Fruit fly (Drosophila melanogaster): ENCODE data around the gene CG11601.

CG11601 gene

dm6 chr2L:305646-306045, 22.6 kb upstream of the CG11601 start, which contains the start of gene Plc21C (continued):
- TF ChIP-seq CkIIα-i1 (GFP tag; IDR thresholded peaks at IDR 0.05), result no peak
- peak; percentile 56; the same call in 1 of the 2 replicates for TF ChIP-seq CG11085 (GFP tag; IDR thresholded peaks at IDR 0.05)
- TF ChIP-seq Myb (GFP tag; optimal IDR thresholded peaks at IDR 0.05), result peak; percentile 71
- TF ChIP-seq Gug (GFP tag; IDR thresholded peaks at IDR 0.05), result no peak
- no peak for TF ChIP-seq CG32772 (GFP tag; IDR thresholded peaks at IDR 0.05)
- TF ChIP-seq CG1603 (tag; optimal IDR thresholded peaks at IDR 0.05), result peak; percentile 82
- TF ChIP-seq Hmr (GFP tag; optimal IDR thresholded peaks at IDR 0.05), result peak; percentile 72
- TF ChIP-seq CG10431 (GFP tag; optimal IDR thresholded peaks at IDR 0.05), result no peak
- TF ChIP-seq corto (GFP tag; optimal IDR thresholded peaks at IDR 0.05), result no peak
- TF ChIP-seq CG1024 (GFP tag; IDR thresholded peaks at IDR 0.05), result no peak
- no peak for TF ChIP-seq da (GFP tag; optimal IDR thresholded peaks at IDR 0.05)
- no peak for TF ChIP-seq CG7372 (GFP tag; IDR thresholded peaks at IDR 0.05)
- TF ChIP-seq CHES-1-like (GFP tag; optimal IDR thresholded peaks at IDR 0.05), result peak; percentile 59
- TF ChIP-seq fru (optimal IDR thresholded peaks at IDR 0.05), result no peak
- TF ChIP-seq cwo (GFP tag; optimal IDR thresholded peaks at IDR 0.05), result peak; percentile 23
- TF ChIP-seq tap (tag; optimal IDR thresholded peaks at IDR 0.05), result no peak
- no peak for TF ChIP-seq CG12744 (GFP tag; optimal IDR thresholded peaks at IDR 0.05)
- peak; percentile 84 for TF ChIP-seq Ets97D (GFP tag; optimal IDR thresholded peaks at IDR 0.05)
- peak; percentile 49 for TF ChIP-seq Mad (GFP tag; optimal IDR thresholded peaks at IDR 0.05)
- TF ChIP-seq Neu2 (GFP tag; optimal IDR thresholded peaks at IDR 0.05; ENCODE audit: borderline replicate concordance), result no peak
- TF ChIP-seq gfzf (GFP tag; optimal IDR thresholded peaks at IDR 0.05), result peak; percentile 93
- peak; percentile 23 for TF ChIP-seq CG1792 (GFP tag; optimal IDR thresholded peaks at IDR 0.05)
- TF ChIP-seq CG7556 (GFP tag; optimal IDR thresholded peaks at IDR 0.05), result peak; percentile 43
- peak; percentile 5 for TF ChIP-seq tup (GFP tag; optimal IDR thresholded peaks at IDR 0.05)
- no peak for TF ChIP-seq Gsc (GFP tag; IDR thresholded peaks at IDR 0.05)
- no peak for TF ChIP-seq Poxn (GFP tag; IDR thresholded peaks at IDR 0.05)
- 0 out of 2 replicates have a peak, but pooled peaks have one; percentile 6 for TF ChIP-seq CG11247 (GFP tag; IDR thresholded peaks at IDR 0.05)
- no peak for TF ChIP-seq CG14667 (GFP tag; IDR thresholded peaks at IDR 0.05)
- no peak for TF ChIP-seq fd64A (GFP tag; optimal IDR thresholded peaks at IDR 0.05)
- TF ChIP-seq Ptx1 (GFP tag; IDR thresholded peaks at IDR 0.05), result peak; percentile 32; the same call in 1 of the 2 replicates
- no peak for TF ChIP-seq pb (GFP tag; optimal IDR thresholded peaks at IDR 0.05)
- peak; percentile 6 for TF ChIP-seq Nf-YB (GFP tag; optimal IDR thresholded peaks at IDR 0.05)
- TF ChIP-seq esg (GFP tag; conservative IDR thresholded peaks at IDR 0.05), result no peak
- TF ChIP-seq CG10543 (GFP tag; optimal IDR thresholded peaks at IDR 0.05), result peak; percentile 48
- no peak for TF ChIP-seq CG32767 (GFP tag; IDR thresholded peaks at IDR 0.05)
- TF ChIP-seq CG6854 (GFP tag; optimal IDR thresholded peaks at IDR 0.05), result peak; percentile 4
- TF ChIP-seq cg (GFP tag; optimal IDR thresholded peaks at IDR 0.05), result no peak
- peak; percentile 63 for TF ChIP-seq Hsf (GFP tag; optimal IDR thresholded peaks at IDR 0.05)
- no peak for TF ChIP-seq onecut (GFP tag; IDR thresholded peaks at IDR 0.05)
- no peak for TF ChIP-seq so (GFP tag; IDR thresholded peaks at IDR 0.05)
- TF ChIP-seq fd3F (GFP tag; optimal IDR thresholded peaks at IDR 0.05), result no peak
- TF ChIP-seq CG11398 (GFP tag; optimal IDR thresholded peaks at IDR 0.05), result peak; percentile 25
- TF ChIP-seq NFAT (GFP tag; IDR thresholded peaks at IDR 0.05), result 0 out of 2 replicates have a peak, but pooled peaks have one; percentile 29
- no peak for TF ChIP-seq insv (GFP tag; optimal IDR thresholded peaks at IDR 0.05)
- TF ChIP-seq eve (GFP tag; optimal IDR thresholded peaks at IDR 0.05), result no peak
- peak; percentile 25 for TF ChIP-seq gcm (GFP tag; optimal IDR thresholded peaks at IDR 0.05)
- peak; percentile 65 for TF ChIP-seq CG12391 (tag; optimal IDR thresholded peaks at IDR 0.05)
- TF ChIP-seq CG10565 (GFP tag; optimal IDR thresholded peaks at IDR 0.05), result no peak
- no peak for TF ChIP-seq CG5953 (GFP tag; IDR thresholded peaks at IDR 0.05)
- no peak for TF ChIP-seq otp (GFP tag; IDR thresholded peaks at IDR 0.05)
- TF ChIP-seq pum (GFP tag; optimal IDR thresholded peaks at IDR 0.05), result peak; percentile 20
- peak; percentile 15 for TF ChIP-seq caup (GFP tag; optimal IDR thresholded peaks at IDR 0.05; ENCODE audit: severe bottlenecking)

Measured in whole organism, embryonic.